Worm (Caenorhabditis elegans) whole organism, L4 larva: ENCODE measurements around the gene F55D1.1.

Experiments
- F10B5.3 ChIP-seq: sonication (generic microtip); optimal IDR thresholded peaks from 2 replicates; lab custom pipeline; 2016; ENCODE audit warnings: mild to moderate bottlenecking, missing genetic modification characterization, missing compliant biosample characterization
- Y105C5A.15 ChIP-seq: fragments of 200-800 bp; sonication (Bioruptor generic); IDR thresholded peaks from 2 replicates; pipeline ENCODE4 v1.3.6; 2022; ENCODE audit warnings: missing genetic modification characterization, missing compliant biosample characterization
- ZK337.2 ChIP-seq: fragments of 200-800 bp; sonication (Bioruptor generic); IDR thresholded peaks from 2 replicates; pipeline ENCODE4 v1.3.6; 2022; ENCODE audit warnings: missing genetic modification reagents, missing genetic modification characterization, missing compliant biosample characterization
- ZK546.5 ChIP-seq, 2 experiments: sonication (generic microtip); optimal IDR thresholded peaks; 2 replicates each; lab custom pipeline; 2017; ENCODE audit warnings: missing biosample characterization in 2 of 2, missing genetic modification characterization in 2 of 2
- aha-1 ChIP-seq: fragments of 150-350 bp; peaks from one replicate; lab custom pipeline; 2014; ENCODE audit warnings: missing biosample characterization, missing genetic modification characterization
- ama-1 ChIP-seq: fragments of 150-350 bp; optimal IDR thresholded peaks from 2 replicates; lab custom pipeline; 2014; ENCODE audit warnings: inconsistent platforms, mixed read lengths
- arid-1 ChIP-seq: fragments of 200-800 bp; sonication (Bioruptor generic); conservative IDR thresholded peaks from 2 replicates; pipeline ENCODE4 v1.3.6; 2022; ENCODE audit warnings: missing genetic modification reagents, missing genetic modification characterization, missing compliant biosample characterization
- ceh-20 ChIP-seq: fragments of 200-800 bp; sonication (Bioruptor generic); IDR thresholded peaks from 2 replicates; pipeline ENCODE4 v1.3.6; 2022; ENCODE audit warnings: missing genetic modification reagents, missing genetic modification characterization, missing compliant biosample characterization
- ceh-28 ChIP-seq: fragments of 150-350 bp; optimal IDR thresholded peaks from 2 replicates; lab custom pipeline; 2014; ENCODE audit warnings: missing biosample characterization, missing genetic modification reagents, missing genetic modification characterization
- cey-2 ChIP-seq: sonication (generic microtip); optimal IDR thresholded peaks from 3 replicates; lab custom pipeline; 2017; ENCODE audit warnings: missing genetic modification characterization, mild to moderate bottlenecking, missing compliant biosample characterization, antibody characterized with exemption, borderline replicate concordance; ENCODE audit not compliant: insufficient read depth
- daf-16 ChIP-seq, 3 experiments: sonication (generic microtip); optimal IDR thresholded peaks; 2 replicates each; lab custom pipeline; 2016 to 2017; ENCODE audit warnings: missing genetic modification characterization in 3 of 3, missing genetic modification reagents in 3 of 3, mild to moderate bottlenecking in 2 of 3, missing compliant biosample characterization in 2 of 3, missing biosample characterization in 1 of 3, moderate library complexity in 1 of 3
- daf-19 ChIP-seq: fragments of 200-800 bp; sonication (Bioruptor generic); conservative IDR thresholded peaks from 2 replicates; pipeline ENCODE4 v1.3.6; 2022; ENCODE audit warnings: missing genetic modification characterization, missing compliant biosample characterization
- dmd-6 ChIP-seq: fragments of 200-800 bp; sonication (Bioruptor generic); IDR thresholded peaks from 2 replicates; pipeline ENCODE4 v1.3.6; 2022; ENCODE audit warnings: missing genetic modification reagents, missing genetic modification characterization, missing compliant biosample characterization
- dmd-9 ChIP-seq: fragments of 200-800 bp; sonication (Bioruptor generic); IDR thresholded peaks from 2 replicates; pipeline ENCODE4 v1.3.6; 2022; ENCODE audit warnings: missing genetic modification reagents, missing genetic modification characterization, missing compliant biosample characterization
- dve-1 ChIP-seq: sonication (generic microtip); optimal IDR thresholded peaks from 2 replicates; lab custom pipeline; 2017; ENCODE audit warnings: antibody characterized with exemption, mild to moderate bottlenecking, missing genetic modification characterization, missing compliant biosample characterization; ENCODE audit not compliant: insufficient read depth
- fkh-10 ChIP-seq: fragments of 150-350 bp; optimal IDR thresholded peaks from 2 replicates; lab custom pipeline; 2014; ENCODE audit warnings: missing biosample characterization, missing genetic modification reagents, missing genetic modification characterization
- gei-8 ChIP-seq: fragments of 200-800 bp; sonication (Bioruptor generic); optimal IDR thresholded peaks from 2 replicates; lab custom pipeline; 2018; ENCODE audit warnings: mild to moderate bottlenecking, missing genetic modification characterization, missing compliant biosample characterization
- hif-1 ChIP-seq, 2 experiments: sonication (generic microtip); optimal IDR thresholded peaks; 2 replicates each; lab custom pipeline; 2016 to 2017; ENCODE audit warnings: missing compliant biosample characterization in 2 of 2, missing genetic modification characterization in 2 of 2, missing genetic modification reagents in 2 of 2, missing genotype in 2 of 2, mild to moderate bottlenecking in 1 of 2
- hlh-11 ChIP-seq: fragments of 200-800 bp; sonication (Bioruptor generic); optimal IDR thresholded peaks from 2 replicates; lab custom pipeline; 2018; ENCODE audit warnings: mild to moderate bottlenecking, missing genetic modification characterization, missing compliant biosample characterization
- hlh-30 ChIP-seq: sonication (generic microtip); optimal IDR thresholded peaks from 2 replicates; lab custom pipeline; 2017; ENCODE audit warnings: antibody characterized with exemption, mild to moderate bottlenecking, missing genetic modification characterization, missing compliant biosample characterization; ENCODE audit not compliant: insufficient read depth
- hmg-1.1 ChIP-seq: fragments of 200-800 bp; sonication (Bioruptor generic); IDR thresholded peaks from 2 replicates; pipeline ENCODE4 v1.3.6; 2022; ENCODE audit warnings: missing genetic modification reagents, missing genetic modification characterization, missing compliant biosample characterization
- lim-7 ChIP-seq: fragments of 200-800 bp; sonication (Bioruptor generic); IDR thresholded peaks from 2 replicates; pipeline ENCODE4 v1.3.6; 2022; ENCODE audit warnings: missing genetic modification characterization, missing compliant biosample characterization
- lin-1 ChIP-seq: fragments of 200-800 bp; sonication (Bioruptor generic); IDR thresholded peaks from 2 replicates; pipeline ENCODE4 v1.3.6; 2022; ENCODE audit warnings: missing genetic modification reagents, missing genetic modification characterization, missing compliant biosample characterization
- lin-38 ChIP-seq: fragments of 200-800 bp; sonication (Bioruptor generic); IDR thresholded peaks from 2 replicates; pipeline ENCODE4 v1.3.6; 2022; ENCODE audit warnings: missing genetic modification reagents, missing genetic modification characterization, missing compliant biosample characterization
- lir-3 ChIP-seq: sonication (generic microtip); optimal IDR thresholded peaks from 2 replicates; lab custom pipeline; 2016; ENCODE audit warnings: mild to moderate bottlenecking, missing genetic modification characterization, missing compliant biosample characterization
- madf-9 ChIP-seq: fragments of 200-800 bp; sonication (Bioruptor generic); conservative IDR thresholded peaks from 2 replicates; pipeline ENCODE4 v1.3.6; 2022; ENCODE audit warnings: missing genetic modification reagents, missing genetic modification characterization, missing compliant biosample characterization
- mdl-1 ChIP-seq, 2 experiments: fragments of 150-350 bp in 1 of 2; sonication (generic microtip) in 1 of 2; optimal IDR thresholded peaks; 2 replicates each; lab custom pipeline; 2014 to 2017; ENCODE audit warnings: missing biosample characterization in 2 of 2, missing genetic modification characterization in 2 of 2
- mdt-29 ChIP-seq: fragments of 200-800 bp; sonication (Bioruptor generic); IDR thresholded peaks from 2 replicates; pipeline ENCODE4 v1.3.6; 2022; ENCODE audit warnings: missing genetic modification reagents, missing genetic modification characterization, missing compliant biosample characterization
- mep-1 ChIP-seq: fragments of 150-350 bp; sonication (generic microtip); optimal IDR thresholded peaks from 3 replicates; lab custom pipeline; 2014; ENCODE audit warnings: missing biosample characterization, missing genetic modification characterization
- mes-2 ChIP-seq: sonication (generic microtip); optimal IDR thresholded peaks from 2 replicates; lab custom pipeline; 2016; ENCODE audit warnings: missing genotype, mild to moderate bottlenecking, missing genetic modification characterization, missing compliant biosample characterization; ENCODE audit not compliant: poor library complexity, severe bottlenecking
- mxl-3 ChIP-seq: fragments of 200-800 bp; sonication (Bioruptor generic); optimal IDR thresholded peaks from 2 replicates; lab custom pipeline; 2018; ENCODE audit warnings: mild to moderate bottlenecking, missing genetic modification characterization, missing compliant biosample characterization
- nhr-10 ChIP-seq: fragments of 150-350 bp; optimal IDR thresholded peaks from 2 replicates; lab custom pipeline; 2014; ENCODE audit warnings: missing biosample characterization, missing genetic modification characterization
- nhr-28 ChIP-seq: fragments of 150-350 bp; optimal IDR thresholded peaks from 2 replicates; lab custom pipeline; 2014; ENCODE audit warnings: missing biosample characterization, missing genetic modification characterization
- pha-4 ChIP-seq, 2 experiments: fragments of 150-350 bp in 1 of 2; fragments of 200-800 bp in 1 of 2; sonication (Bioruptor generic) in 1 of 2; IDR thresholded peaks in 1 of 2; optimal IDR thresholded peaks in 1 of 2; 2 replicates each; pipeline versions ENCODE4 v1.3.6 to Lab custom; 2014 to 2022; ENCODE audit warnings: missing genetic modification characterization in 2 of 2, missing genetic modification reagents in 2 of 2, missing biosample characterization in 1 of 2, missing compliant biosample characterization in 1 of 2
- php-3 ChIP-seq: fragments of 200-800 bp; sonication (Bioruptor generic); IDR thresholded peaks from 2 replicates; pipeline ENCODE4 v1.3.6; 2022; ENCODE audit warnings: missing genetic modification reagents, missing genetic modification characterization, missing compliant biosample characterization
- pqm-1 ChIP-seq: sonication (generic microtip); optimal IDR thresholded peaks from 2 replicates; lab custom pipeline; 2017; ENCODE audit warnings: missing biosample characterization, missing genetic modification characterization
- rbr-2 ChIP-seq: sonication (generic microtip); optimal IDR thresholded peaks from 2 replicates; lab custom pipeline; 2016; ENCODE audit warnings: missing genotype, missing genetic modification characterization, missing compliant biosample characterization
- snpc-1.2 ChIP-seq: fragments of 200-800 bp; sonication (Bioruptor generic); IDR thresholded peaks from 2 replicates; pipeline ENCODE4 v1.3.6; 2022; ENCODE audit warnings: missing genetic modification reagents, missing genetic modification characterization, missing compliant biosample characterization
- tra-1 ChIP-seq: fragments of 200-800 bp; sonication (Bioruptor generic); IDR thresholded peaks from 2 replicates; pipeline ENCODE4 v1.3.6; 2022; ENCODE audit warnings: missing genetic modification reagents, missing genetic modification characterization, missing compliant biosample characterization
- unc-39 ChIP-seq: sonication (generic microtip); optimal IDR thresholded peaks from 2 replicates; lab custom pipeline; 2017; ENCODE audit warnings: missing biosample characterization, missing genetic modification characterization
- unc-62 ChIP-seq, 3 experiments: fragments of 150-350 bp in 1 of 3; sonication (generic microtip); optimal IDR thresholded peaks in 2 of 3; peaks in 1 of 3; 1 replicate in 1 of 3; 2 replicates in 2 of 3; lab custom pipeline; 2014 to 2017; ENCODE audit warnings: missing biosample characterization in 3 of 3, missing genetic modification characterization in 3 of 3, missing genetic modification reagents in 3 of 3, missing genotype in 1 of 3
- zfp-2 ChIP-seq: sonication (generic microtip); optimal IDR thresholded peaks from 2 replicates; lab custom pipeline; 2016; ENCODE audit warnings: mild to moderate bottlenecking, missing genetic modification characterization, missing compliant biosample characterization
- zip-11 ChIP-seq: fragments of 200-800 bp; sonication (Bioruptor generic); IDR thresholded peaks from 2 replicates; pipeline ENCODE4 v1.3.6; 2022; ENCODE audit warnings: missing genetic modification characterization, missing compliant biosample characterization

The F55D1.1 gene

ce11 chrX:5522769-5523601 is 33.3 kb downstream of the F55D1.1 start, which contains the start of gene mboa-3:
Gene mboa-3 (minus strand): TSS chrX:5522819.
- no peak for TF ChIP-seq daf-19 (GFP tag; lab: Robert Waterston, UW)
- peak in 1 of 2 experiments; percentile 12 for TF ChIP-seq daf-16 (GFP tag; optimal IDR thresholded peaks at IDR 0.05; lab: Kevin White, UChicago)
- TF ChIP-seq daf-16 (tag; optimal IDR thresholded peaks at IDR 0.05; lab: Kevin White, UChicago), result peak; percentile 68
- peak; percentile 97 for TF ChIP-seq aha-1 (tag; lab: Kevin White, UChicago)
- TF ChIP-seq pha-4 (GFP tag; IDR thresholded peaks at IDR 0.05; lab: Robert Waterston, UW), result peak; percentile 14; the same call in 1 of the 2 replicates
- peak; percentile 52 for TF ChIP-seq pha-4 (tag; optimal IDR thresholded peaks at IDR 0.05; lab: Kevin White, UChicago)
- TF ChIP-seq mep-1 (tag; lab: Kevin White, UChicago), result peak; percentile 8
- no peak for TF ChIP-seq zip-11 (GFP tag; lab: Robert Waterston, UW)
- peak; percentile 17 for TF ChIP-seq pqm-1 (tag; lab: Kevin White, UChicago)
- peak; percentile 22 for TF ChIP-seq dve-1
- no peak for TF ChIP-seq Y105C5A.15 (GFP tag; lab: Robert Waterston, UW)
- 0 out of 2 replicates have a peak, but pooled peaks have one; percentile 22 for TF ChIP-seq tra-1 (GFP tag; lab: Robert Waterston, UW)
- TF ChIP-seq lim-7 (GFP tag; lab: Robert Waterston, UW), result 0 out of 2 replicates have a peak, but pooled peaks have one; percentile 5
- TF ChIP-seq rbr-2 (tag; lab: Kevin White, UChicago), result no peak
- TF ChIP-seq ceh-20 (GFP tag; lab: Robert Waterston, UW), result 0 out of 2 replicates have a peak, but pooled peaks have one; percentile 15
- TF ChIP-seq unc-62 (GFP tag; optimal IDR thresholded peaks at IDR 0.05 in 1 of 2; lab: Kevin White, UChicago), result peak in 1 of 2 experiments; percentile 87
- TF ChIP-seq unc-62 (tag; optimal IDR thresholded peaks at IDR 0.05; lab: Kevin White, UChicago), result no peak
- TF ChIP-seq nhr-28 (tag; lab: Kevin White, UChicago), result peak; percentile 51
- TF ChIP-seq madf-9 (GFP tag; lab: Robert Waterston, UW), result 0 out of 2 replicates have a peak, but pooled peaks have one; percentile 28
- peak; percentile 76 for TF ChIP-seq dmd-6
- TF ChIP-seq nhr-10 (tag; lab: Kevin White, UChicago), result no peak
- TF ChIP-seq mdl-1 (tag; optimal IDR thresholded peaks at IDR 0.05; lab: Kevin White, UChicago), result peak in 1 of 2 experiments; percentile 84
- no peak for TF ChIP-seq unc-39 (tag; lab: Kevin White, UChicago)
- peak; percentile 17 for TF ChIP-seq mes-2 (tag; lab: Kevin White, UChicago)
- TF ChIP-seq mdt-29 (GFP tag; lab: Robert Waterston, UW), result no peak
- TF ChIP-seq mxl-3, result peak; percentile 64
- peak; percentile 70 for TF ChIP-seq hlh-11 (tag; lab: Kevin White, UChicago)
- 0 out of 2 replicates have a peak, but pooled peaks have one; percentile 10 for TF ChIP-seq hmg-1.1 (GFP tag; lab: Robert Waterston, UW)
- TF ChIP-seq hlh-30 (tag; lab: Kevin White, UChicago), result peak; percentile 57

ce11 chrX:5524260-5524659 is 34.6 kb downstream of the F55D1.1 start:
- no peak for TF ChIP-seq lin-38 (GFP tag; lab: Robert Waterston, UW)
- TF ChIP-seq ZK337.2 (GFP tag; lab: Robert Waterston, UW), result no peak
- TF ChIP-seq zfp-2, result no peak
- TF ChIP-seq mxl-3, result peak; percentile 75
- no peak for TF ChIP-seq fkh-10 (GFP tag; lab: Kevin White, UChicago)
- peak; percentile 49 for TF ChIP-seq pqm-1 (tag; lab: Kevin White, UChicago)
- 0 out of 2 replicates have a peak, but pooled peaks have one; percentile 41 for TF ChIP-seq tra-1 (GFP tag; lab: Robert Waterston, UW)
- TF ChIP-seq lin-1 (GFP tag; lab: Robert Waterston, UW), result 0 out of 2 replicates have a peak, but pooled peaks have one; percentile 15
- no peak for TF ChIP-seq F10B5.3 (tag; lab: Kevin White, UChicago)
- TF ChIP-seq cey-2 (tag; lab: Kevin White, UChicago), result no peak
- no peak for TF ChIP-seq lir-3 (tag; lab: Kevin White, UChicago)
- TF ChIP-seq gei-8 (GFP tag; lab: Kevin White, UChicago), result no peak
- TF ChIP-seq ceh-28 (tag; lab: Kevin White, UChicago), result no peak
- peak; percentile 50 for TF ChIP-seq nhr-28 (tag; lab: Kevin White, UChicago)
- TF ChIP-seq dmd-6, result peak; percentile 68
- TF ChIP-seq hif-1 (tag; optimal IDR thresholded peaks at IDR 0.05; lab: Kevin White, UChicago), result peak in 1 of 2 experiments; percentile 24
- TF ChIP-seq mes-2 (tag; lab: Kevin White, UChicago), result peak; percentile 12
- TF ChIP-seq php-3 (GFP tag; lab: Robert Waterston, UW), result peak; percentile 48; the same call in 1 of the 2 replicates
- TF ChIP-seq unc-39 (tag; lab: Kevin White, UChicago), result no peak
- no peak for TF ChIP-seq snpc-1.2
- no peak for TF ChIP-seq ZK546.5 (tag; optimal IDR thresholded peaks at IDR 0.05; lab: Kevin White, UChicago)
- TF ChIP-seq ama-1 (lab: Kevin White, UChicago), result no peak
- no peak for TF ChIP-seq arid-1 (GFP tag; lab: Robert Waterston, UW)
- TF ChIP-seq mdl-1 (tag; optimal IDR thresholded peaks at IDR 0.05; lab: Kevin White, UChicago), result peak in 1 of 2 experiments; percentile 63
- no peak for TF ChIP-seq dmd-9 (GFP tag; lab: Robert Waterston, UW)
